Worm (Caenorhabditis elegans) whole organism, L1 larva: ENCODE measurements around the gene F13B12.1.

Source experiments
- ceh-63 ChIP-seq: fragments of 200-800 bp; sonication (Bioruptor generic); optimal IDR thresholded peaks from 2 replicates; lab custom pipeline; 2018; ENCODE audit warnings: mild to moderate bottlenecking, missing genetic modification characterization, missing compliant biosample characterization
- dpl-1 ChIP-seq, 3 experiments: fragments of 150-350 bp in 2 of 3; sonication (generic microtip) in 1 of 3; optimal IDR thresholded peaks; 2 replicates each; lab custom pipeline; 2014 to 2017; ENCODE audit warnings: missing biosample characterization in 3 of 3, missing genetic modification characterization in 3 of 3, missing genetic modification reagents in 3 of 3
- jun-1 ChIP-seq: fragments of 150-350 bp; optimal IDR thresholded peaks from 2 replicates; lab custom pipeline; 2014; ENCODE audit warnings: missing biosample characterization, missing genetic modification reagents, missing genetic modification characterization
- nhr-12 ChIP-seq: sonication (generic microtip); optimal IDR thresholded peaks from 2 replicates; lab custom pipeline; 2017; ENCODE audit warnings: missing biosample characterization, missing genetic modification characterization
- nhr-90 ChIP-seq: sonication (generic microtip); optimal IDR thresholded peaks from 2 replicates; lab custom pipeline; 2016; ENCODE audit warnings: mild to moderate bottlenecking, missing genetic modification characterization, missing compliant biosample characterization; ENCODE audit not compliant: poor library complexity
- unc-62 ChIP-seq: fragments of 150-350 bp; optimal IDR thresholded peaks from 2 replicates; lab custom pipeline; 2014; ENCODE audit warnings: missing biosample characterization, missing genetic modification reagents, missing genetic modification characterization
- xbp-1 ChIP-seq: sonication (generic microtip); optimal IDR thresholded peaks from 2 replicates; lab custom pipeline; 2016; ENCODE audit warnings: missing genetic modification characterization, missing compliant biosample characterization
- zag-1 ChIP-seq: fragments of 150-350 bp; optimal IDR thresholded peaks from 2 replicates; lab custom pipeline; 2014; ENCODE audit warnings: missing biosample characterization, missing genetic modification characterization
- ztf-11 ChIP-seq, 2 experiments: sonication (generic microtip); optimal IDR thresholded peaks; 2 replicates each; lab custom pipeline; 2016 to 2017; ENCODE audit warnings: missing genetic modification characterization in 2 of 2, missing biosample characterization in 1 of 2, missing compliant biosample characterization in 1 of 2

DNA sequence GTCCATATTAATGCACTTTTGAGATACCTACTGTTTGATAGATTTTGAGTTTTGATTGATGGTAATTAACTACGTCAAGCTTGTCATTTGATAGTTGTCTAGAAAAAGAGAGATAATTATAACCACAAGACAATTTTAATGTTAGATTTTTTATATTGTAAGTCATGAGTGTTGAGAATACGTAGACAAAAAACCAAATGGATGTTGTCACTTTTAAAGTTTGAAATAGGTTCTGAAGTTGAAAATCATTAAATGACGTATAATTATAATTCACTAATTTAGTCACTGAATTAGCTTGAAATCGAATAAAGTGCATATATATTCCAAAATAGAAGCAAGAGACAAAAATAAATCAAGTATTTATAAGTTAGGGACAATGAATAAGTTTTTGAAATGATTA, 12.7 kb upstream of the F13B12.1 start:
- no peak for TF ChIP-seq ceh-63 (GFP tag; lab: Kevin White, UChicago)
- no peak for TF ChIP-seq zag-1
- TF ChIP-seq xbp-1 (tag; lab: Kevin White, UChicago): no peak
- TF ChIP-seq unc-62 (GFP tag; lab: Kevin White, UChicago): no peak
- TF ChIP-seq ztf-11 (tag; optimal IDR thresholded peaks at IDR 0.05; lab: Kevin White, UChicago): no peak
- no peak for TF ChIP-seq nhr-12 (tag; lab: Kevin White, UChicago)
- no peak for TF ChIP-seq dpl-1 (GFP tag; optimal IDR thresholded peaks at IDR 0.05; lab: Kevin White, UChicago)
- TF ChIP-seq jun-1 (tag; lab: Kevin White, UChicago): no peak
- no peak for TF ChIP-seq nhr-90 (tag; lab: Kevin White, UChicago)
